Worm (Caenorhabditis elegans) whole organism, L2 larva: ENCODE measurements around the gene C08E8.4.

ENCODE experiments used
- alr-1 ChIP-seq: fragments of 150-350 bp; optimal IDR thresholded peaks from 2 replicates; lab custom pipeline; 2014; ENCODE audit warnings: missing biosample characterization, missing genetic modification characterization
- ama-1 ChIP-seq: fragments of 150-350 bp; optimal IDR thresholded peaks from 2 replicates; lab custom pipeline; 2018; ENCODE audit warnings: inconsistent platforms
- egl-27 ChIP-seq: sonication (generic microtip); optimal IDR thresholded peaks from 3 replicates; lab custom pipeline; 2017; ENCODE audit warnings: missing biosample characterization, missing genetic modification reagents, missing genetic modification characterization
- elt-3 ChIP-seq: sonication (generic microtip); optimal IDR thresholded peaks from 2 replicates; lab custom pipeline; 2017; ENCODE audit warnings: missing biosample characterization, missing genetic modification characterization
- fos-1 ChIP-seq: fragments of 150-350 bp; optimal IDR thresholded peaks from 2 replicates; lab custom pipeline; 2014; ENCODE audit warnings: missing biosample characterization, missing genetic modification characterization
- lin-39 ChIP-seq: fragments of 150-350 bp; optimal IDR thresholded peaks from 2 replicates; lab custom pipeline; 2014; ENCODE audit warnings: missing biosample characterization, missing genetic modification reagents, missing genetic modification characterization
- mdl-1 ChIP-seq, 2 experiments: fragments of 150-350 bp in 1 of 2; sonication (generic microtip) in 1 of 2; optimal IDR thresholded peaks; 2 replicates each; lab custom pipeline; 2017; ENCODE audit warnings: missing biosample characterization in 2 of 2, missing genetic modification characterization in 2 of 2
- nhr-11 ChIP-seq: fragments of 150-350 bp; optimal IDR thresholded peaks from 2 replicates; lab custom pipeline; 2014; ENCODE audit warnings: missing biosample characterization, missing genetic modification characterization
- nhr-129 ChIP-seq: fragments of 150-350 bp; optimal IDR thresholded peaks from 2 replicates; lab custom pipeline; 2014; ENCODE audit warnings: missing biosample characterization, missing genetic modification characterization
- nhr-77 ChIP-seq: fragments of 150-350 bp; optimal IDR thresholded peaks from 2 replicates; lab custom pipeline; 2014; ENCODE audit warnings: missing biosample characterization, missing genetic modification characterization
- sma-3 ChIP-seq: sonication (generic microtip); optimal IDR thresholded peaks from 2 replicates; lab custom pipeline; 2016; ENCODE audit warnings: missing genetic modification reagents, missing genetic modification characterization, missing compliant biosample characterization
- snpc-4 ChIP-seq: fragments of 150-350 bp; optimal IDR thresholded peaks from 2 replicates; lab custom pipeline; 2014; ENCODE audit warnings: missing biosample characterization, missing genetic modification characterization
- unc-39 ChIP-seq: fragments of 150-350 bp; optimal IDR thresholded peaks from 2 replicates; lab custom pipeline; 2014; ENCODE audit warnings: missing biosample characterization, missing genetic modification characterization
- ztf-11 ChIP-seq: sonication (generic microtip); optimal IDR thresholded peaks from 2 replicates; lab custom pipeline; 2017; ENCODE audit warnings: missing biosample characterization, missing genetic modification characterization

DNA sequence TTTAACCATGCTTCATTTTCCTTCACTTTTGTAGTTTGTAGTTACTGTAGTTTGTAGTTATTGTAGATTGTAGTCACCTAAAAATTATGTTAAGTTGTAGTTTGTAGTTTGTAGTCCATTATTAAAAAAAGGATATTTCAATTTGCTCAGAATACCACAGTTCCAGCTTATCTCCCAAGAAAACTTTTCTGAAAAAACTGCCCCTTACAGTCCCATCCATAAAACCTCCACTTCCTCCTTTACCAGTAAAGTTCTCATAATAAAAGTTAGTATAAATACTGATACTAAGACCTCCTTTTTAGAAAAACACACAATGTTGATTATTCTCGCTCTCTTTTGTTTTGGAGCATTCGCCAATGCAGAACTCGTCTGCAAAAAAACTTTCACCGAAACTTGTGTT is 20.9 kb upstream of the C08E8.4 start, which contains the start of gene C08E8.11:
- no peak for TF ChIP-seq ama-1
- TF ChIP-seq elt-3 (tag; lab: Kevin White, UChicago) = no peak
- no peak for TF ChIP-seq snpc-4 (tag; lab: Kevin White, UChicago)
- no peak for TF ChIP-seq nhr-77 (tag; lab: Kevin White, UChicago)
- no peak for TF ChIP-seq fos-1 (tag; lab: Kevin White, UChicago)
- no peak for TF ChIP-seq nhr-129 (tag; lab: Kevin White, UChicago)
- no peak for TF ChIP-seq ztf-11 (tag; lab: Kevin White, UChicago)
- TF ChIP-seq mdl-1 (tag; optimal IDR thresholded peaks at IDR 0.05; lab: Kevin White, UChicago) = no peak
- TF ChIP-seq nhr-11 (tag; lab: Kevin White, UChicago) = no peak
- TF ChIP-seq sma-3 (GFP tag; lab: Kevin White, UChicago) = no peak
- no peak for TF ChIP-seq unc-39 (tag; lab: Kevin White, UChicago)
- TF ChIP-seq alr-1 (tag; lab: Kevin White, UChicago) = no peak
- TF ChIP-seq lin-39 (tag; lab: Kevin White, UChicago) = no peak
- no peak for TF ChIP-seq egl-27 (tag; lab: Kevin White, UChicago)
